Fruit fly (Drosophila melanogaster) whole organism, adult: Measurements from ENCODE around the gene Sgs1.

Experiments
- Clk ChIP-seq: fragments of 200-800 bp; sonication (Bioruptor generic); optimal IDR thresholded peaks from 2 replicates; lab custom pipeline; 2017; ENCODE audit warnings: missing biosample characterization, missing genetic modification characterization
- Crg-1 ChIP-seq: fragments of 200-800 bp; sonication (Bioruptor generic); optimal IDR thresholded peaks from 2 replicates; lab custom pipeline; 2016; ENCODE audit warnings: missing biosample characterization, missing genetic modification characterization
- cic ChIP-seq: fragments of 200-800 bp; sonication (Bioruptor generic); optimal IDR thresholded peaks from 2 replicates; lab custom pipeline; 2017; ENCODE audit warnings: missing biosample characterization, mild to moderate bottlenecking, missing genetic modification characterization, moderate library complexity
- pad ChIP-seq: fragments of 200-800 bp; sonication (Bioruptor generic); optimal IDR thresholded peaks from 3 replicates; lab custom pipeline; 2017; ENCODE audit warnings: missing biosample characterization, missing genetic modification characterization, mild to moderate bottlenecking, moderate library complexity, missing genetic modification reagents

dm6 chr2L:4942257-4942792 lies 5.1 kb downstream of the Sgs1 start, which contains the start of gene synr:
- TF ChIP-seq pad (GFP tag; lab: Kevin White, UChicago) (no peak), Clk (GFP tag; lab: Kevin White, UChicago) (no peak), cic (GFP tag; lab: Kevin White, UChicago) (no peak), Crg-1 (no peak)
